Fruit fly (Drosophila melanogaster) whole organism, embryonic: ENCODE measurements around the gene CG9184.

Experiments
- CG12236 ChIP-seq: fragments of 200-800 bp; sonication (Bioruptor generic); optimal IDR thresholded peaks from 2 replicates; lab custom pipeline; 2016; ENCODE audit warnings: missing biosample characterization, missing genetic modification characterization
- CG1233 ChIP-seq: fragments of 200-800 bp; sonication (Bioruptor generic); optimal IDR thresholded peaks from 4 replicates; lab custom pipeline; 2018; ENCODE audit warnings: missing biosample characterization, mild to moderate bottlenecking, missing genetic modification characterization
- CG12942 ChIP-seq: fragments of 200-800 bp; sonication (Bioruptor generic); optimal IDR thresholded peaks from 3 replicates; lab custom pipeline; 2016; ENCODE audit warnings: missing biosample characterization, missing genetic modification characterization
- CG17829 ChIP-seq: fragments of 200-800 bp; optimal IDR thresholded peaks from 2 replicates; lab custom pipeline; 2019; ENCODE audit warnings: missing biosample characterization, mild to moderate bottlenecking, missing genetic modification characterization, moderate library complexity
- CG18011 ChIP-seq: fragments of 200-800 bp; sonication (Bioruptor generic); optimal IDR thresholded peaks from 2 replicates; lab custom pipeline; 2017; ENCODE audit warnings: missing biosample characterization, missing genetic modification characterization, mild to moderate bottlenecking, moderate library complexity, missing genotype
- CG18262 ChIP-seq: fragments of 200-800 bp; optimal IDR thresholded peaks from 3 replicates; lab custom pipeline; 2019; ENCODE audit warnings: missing biosample characterization, mild to moderate bottlenecking, missing genetic modification characterization, moderate library complexity
- CG2202 ChIP-seq: fragments of 200-800 bp; sonication (Bioruptor generic); optimal IDR thresholded peaks from 2 replicates; lab custom pipeline; 2018; ENCODE audit warnings: missing biosample characterization, mild to moderate bottlenecking, missing genetic modification characterization
- CG30020 ChIP-seq: fragments of 200-800 bp; optimal IDR thresholded peaks from 2 replicates; lab custom pipeline; 2019; ENCODE audit warnings: missing biosample characterization, mild to moderate bottlenecking, missing genetic modification characterization, moderate library complexity
- CG33213 ChIP-seq: fragments of 200-800 bp; sonication (Bioruptor generic); optimal IDR thresholded peaks from 3 replicates; lab custom pipeline; 2016; ENCODE audit warnings: missing biosample characterization, missing genetic modification characterization
- CG34376 ChIP-seq: fragments of 200-800 bp; sonication (Bioruptor generic); optimal IDR thresholded peaks from 2 replicates; lab custom pipeline; 2018; ENCODE audit warnings: missing biosample characterization, mild to moderate bottlenecking, missing genetic modification characterization
- CG34422 ChIP-seq: fragments of 200-800 bp; sonication (Bioruptor generic); IDR thresholded peaks from 3 replicates; pipeline ENCODE4 v1.3.6; 2022; ENCODE audit warnings: missing biosample characterization, missing genetic modification characterization
- CG3726 ChIP-seq: fragments of 200-800 bp; sonication (Bioruptor generic); IDR thresholded peaks from 3 replicates; pipeline ENCODE4, ENCODE4 v1.3.6; 2022; ENCODE audit warnings: missing biosample characterization, missing genetic modification characterization
- CG3838 ChIP-seq: fragments of 200-800 bp; sonication (Bioruptor generic); optimal IDR thresholded peaks from 3 replicates; lab custom pipeline; 2016; ENCODE audit warnings: missing biosample characterization, missing genetic modification characterization
- CG4617 ChIP-seq: fragments of 200-800 bp; sonication (Bioruptor generic); optimal IDR thresholded peaks from 3 replicates; lab custom pipeline; 2016; ENCODE audit warnings: missing biosample characterization, missing genetic modification characterization, borderline replicate concordance
- CG8359 ChIP-seq: fragments of 200-800 bp; sonication (Bioruptor generic); optimal IDR thresholded peaks from 2 replicates; lab custom pipeline; 2017; ENCODE audit warnings: missing biosample characterization, mild to moderate bottlenecking, missing genetic modification characterization, borderline replicate concordance
- CG8924 ChIP-seq: fragments of 200-800 bp; optimal IDR thresholded peaks from 3 replicates; lab custom pipeline; 2019; ENCODE audit warnings: missing biosample characterization, mild to moderate bottlenecking, missing genetic modification characterization, moderate library complexity
- CG9437 ChIP-seq: fragments of 200-800 bp; sonication (Bioruptor generic); optimal IDR thresholded peaks from 2 replicates; lab custom pipeline; 2018; ENCODE audit warnings: missing biosample characterization, mild to moderate bottlenecking, missing genetic modification characterization
- Dfd ChIP-seq, 2 experiments: fragments of >200 bp; optimal IDR thresholded peaks; 2 replicates each; lab custom pipeline; 2017; ENCODE audit warnings: missing biosample characterization in 2 of 2, missing genetic modification characterization in 2 of 2
- Elba2 ChIP-seq: fragments of 200-800 bp; sonication (Bioruptor generic); optimal IDR thresholded peaks from 3 replicates; lab custom pipeline; 2016; ENCODE audit warnings: missing biosample characterization, missing genetic modification characterization
- Hr3 ChIP-seq: fragments of 200-800 bp; sonication (Bioruptor generic); optimal IDR thresholded peaks from 3 replicates; lab custom pipeline; 2016; ENCODE audit warnings: missing biosample characterization, missing genetic modification characterization
- Lhr ChIP-seq: fragments of 200-800 bp; sonication (Bioruptor generic); optimal IDR thresholded peaks from 3 replicates; lab custom pipeline; 2017; ENCODE audit warnings: mild to moderate bottlenecking, missing biosample characterization, missing genetic modification reagents, missing genetic modification characterization
- MESR4 ChIP-seq: fragments of 200-800 bp; sonication (Bioruptor generic); optimal IDR thresholded peaks from 2 replicates; lab custom pipeline; 2018; ENCODE audit warnings: missing biosample characterization, mild to moderate bottlenecking, missing genetic modification characterization, moderate library complexity
- Meics ChIP-seq: fragments of 200-800 bp; sonication (Bioruptor generic); optimal IDR thresholded peaks from 2 replicates; lab custom pipeline; 2017; ENCODE audit warnings: missing biosample characterization, mild to moderate bottlenecking, missing genetic modification characterization
- Mrtf ChIP-seq: fragments of 200-800 bp; sonication (Bioruptor generic); IDR thresholded peaks from 3 replicates; pipeline ENCODE4 v1.3.6; 2022; ENCODE audit warnings: missing biosample characterization, missing genetic modification characterization
- Opbp ChIP-seq: fragments of 200-800 bp; sonication (Bioruptor generic); IDR thresholded peaks from 3 replicates; pipeline ENCODE4 v1.3.6; 2022; ENCODE audit warnings: missing biosample characterization, missing genetic modification characterization; ENCODE audit not compliant: partially characterized antibody
- Pdp1 ChIP-seq, 2 experiments: fragments of 200-800 bp; sonication (Bioruptor generic); optimal IDR thresholded peaks; 3 replicates each; lab custom pipeline; 2016; ENCODE audit warnings: missing biosample characterization in 2 of 2, missing genetic modification characterization in 2 of 2, mild to moderate bottlenecking in 1 of 2, moderate library complexity in 1 of 2
- YL-1 ChIP-seq: fragments of 200-800 bp; sonication (Bioruptor generic); optimal IDR thresholded peaks from 3 replicates; lab custom pipeline; 2017; ENCODE audit warnings: missing biosample characterization, mild to moderate bottlenecking, missing genetic modification characterization
- bbx ChIP-seq: fragments of 200-800 bp; sonication (Bioruptor generic); IDR thresholded peaks from 2 replicates; pipeline ENCODE4 v1.3.6; 2022; ENCODE audit warnings: missing biosample characterization, missing genetic modification characterization; ENCODE audit not compliant: partially characterized antibody
- bcd ChIP-seq: fragments of 200-800 bp; sonication (Bioruptor generic); optimal IDR thresholded peaks from 2 replicates; lab custom pipeline; 2017; ENCODE audit warnings: missing biosample characterization, mild to moderate bottlenecking, missing genetic modification characterization
- cwo ChIP-seq: fragments of 200-800 bp; sonication (Bioruptor generic); optimal IDR thresholded peaks from 3 replicates; lab custom pipeline; 2017; ENCODE audit warnings: missing biosample characterization, missing genetic modification characterization, mild to moderate bottlenecking, moderate library complexity, missing genetic modification reagents
- hkb ChIP-seq, 2 experiments: fragments of 200-800 bp in 1 of 2; fragments of >200 bp in 1 of 2; sonication (Bioruptor generic) in 1 of 2; IDR thresholded peaks in 1 of 2; optimal IDR thresholded peaks in 1 of 2; 2 replicates each; pipeline versions ENCODE4 v1.3.6 to Lab custom; 2017 to 2022; ENCODE audit warnings: missing biosample characterization in 1 of 2, missing genetic modification characterization in 1 of 2
- insv ChIP-seq, 2 experiments: fragments of 200-800 bp; sonication (Bioruptor generic); optimal IDR thresholded peaks; 3 replicates each; lab custom pipeline; 2016 to 2018; ENCODE audit warnings: missing biosample characterization in 2 of 2, missing genetic modification characterization in 2 of 2
- kah ChIP-seq: fragments of 200-800 bp; sonication (Bioruptor generic); optimal IDR thresholded peaks from 2 replicates; lab custom pipeline; 2018; ENCODE audit warnings: missing biosample characterization, mild to moderate bottlenecking, missing genetic modification characterization
- kni ChIP-seq: fragments of 200-800 bp; sonication (Bioruptor generic); optimal IDR thresholded peaks from 3 replicates; lab custom pipeline; 2017; ENCODE audit warnings: mild to moderate bottlenecking, missing biosample characterization, missing genetic modification reagents, missing genetic modification characterization
- knrl ChIP-seq: fragments of 200-800 bp; sonication (Bioruptor generic); IDR thresholded peaks from 3 replicates; pipeline ENCODE4 v1.3.6; 2022; ENCODE audit warnings: missing biosample characterization, missing genetic modification characterization; ENCODE audit not compliant: partially characterized antibody
- nom ChIP-seq: fragments of 200-800 bp; sonication (Bioruptor generic); optimal IDR thresholded peaks from 2 replicates; lab custom pipeline; 2017; ENCODE audit warnings: missing biosample characterization, missing genetic modification characterization, mild to moderate bottlenecking, moderate library complexity, missing genetic modification reagents
- sc ChIP-seq, 3 experiments: fragments of >200 bp in 2 of 3; fragments of 200-800 bp in 1 of 3; sonication (Bioruptor generic) in 1 of 3; optimal IDR thresholded peaks; 2 replicates in 2 of 3; 3 replicates in 1 of 3; lab custom pipeline; 2017; ENCODE audit warnings: mild to moderate bottlenecking in 1 of 3, missing biosample characterization in 1 of 3, missing genetic modification characterization in 1 of 3, missing genetic modification reagents in 1 of 3
- scrt ChIP-seq: fragments of 200-800 bp; sonication (Bioruptor generic); optimal IDR thresholded peaks from 2 replicates; lab custom pipeline; 2018; ENCODE audit warnings: missing biosample characterization, mild to moderate bottlenecking, missing genetic modification characterization, moderate library complexity
- slou ChIP-seq: fragments of 200-800 bp; sonication (Bioruptor generic); optimal IDR thresholded peaks from 3 replicates; lab custom pipeline; 2016; ENCODE audit warnings: missing biosample characterization, missing genetic modification characterization
- stc ChIP-seq: fragments of 200-800 bp; sonication (Bioruptor generic); IDR thresholded peaks from 2 replicates; pipeline ENCODE4 v1.3.6; 2022; ENCODE audit warnings: missing biosample characterization, missing genetic modification characterization
- stwl ChIP-seq: fragments of 200-800 bp; sonication (Bioruptor generic); optimal IDR thresholded peaks from 3 replicates; lab custom pipeline; 2018; ENCODE audit warnings: missing biosample characterization, mild to moderate bottlenecking, missing genetic modification characterization, moderate library complexity
- ttk ChIP-seq: fragments of 200-800 bp; sonication (Bioruptor generic); IDR thresholded peaks from 2 replicates; pipeline ENCODE4 v2.1.2; 2022; ENCODE audit warnings: missing biosample characterization, missing genetic modification characterization
- twi ChIP-seq: fragments of 200-800 bp; optimal IDR thresholded peaks from 2 replicates; lab custom pipeline; 2019; ENCODE audit warnings: missing biosample characterization, mild to moderate bottlenecking, missing genetic modification characterization, moderate library complexity
- yki ChIP-seq: fragments of >200 bp; optimal IDR thresholded peaks from 3 replicates; lab custom pipeline; 2018
- z ChIP-seq: fragments of 200-800 bp; sonication (Bioruptor generic); IDR thresholded peaks from 3 replicates; pipeline ENCODE4 v1.3.6; 2022; ENCODE audit warnings: missing biosample characterization, missing genetic modification characterization

Gene CG9184

dm6 chr3L:1305317-1305716 is 17.3 kb downstream of the CG9184 start (continued):
- TF ChIP-seq CG3838 (no peak), CG34376 (GFP tag; lab: Kevin White, UChicago) (peak; percentile 28), Pdp1 (GFP tag; optimal IDR thresholded peaks at IDR 0.05; lab: Kevin White, UChicago) (peak in 1 of 2 experiments; percentile 2)

- peak; percentile 17; the same call in 1 of the 2 replicates for TF ChIP-seq bbx
- TF ChIP-seq CG12236 (GFP tag; lab: Kevin White, UChicago), result no peak
- TF ChIP-seq insv (GFP tag; optimal IDR thresholded peaks at IDR 0.05; lab: Kevin White, UChicago), result peak; percentile 52 to 95
- peak; percentile 97 for TF ChIP-seq kah (GFP tag; lab: Kevin White, UChicago)
- TF ChIP-seq z (GFP tag; lab: Robert Waterston, UW), result no peak
- TF ChIP-seq Elba2 (GFP tag; lab: Kevin White, UChicago), result peak; percentile 93
- peak; percentile 7 for TF ChIP-seq CG4617 (GFP tag; lab: Kevin White, UChicago)
- TF ChIP-seq YL-1 (GFP tag; lab: Kevin White, UChicago), result peak; percentile 67
- no peak for TF ChIP-seq CG3726 (GFP tag; lab: Robert Waterston, UW)
- TF ChIP-seq CG30020, result no peak
- peak; percentile 65 for TF ChIP-seq scrt (GFP tag; lab: Kevin White, UChicago)
- TF ChIP-seq, all 482 proteins: peak for 7
Observed at dm6 chr3L:1302950-1303352, 19.7 kb downstream of the CG9184 start.

dm6 chr3L:1302234-1302949 is 20.2 kb downstream of the CG9184 start, which contains the start of the genes Rac1 and Acat2:
Rac1 (minus strand) TSS chr3L:1302683.
Acat2 (plus strand) TSS chr3L:1302944.
- no peak for TF ChIP-seq CG2202 (tag; lab: Kevin White, UChicago)
- no peak for TF ChIP-seq CG12942 (GFP tag; lab: Kevin White, UChicago)
- no peak for TF ChIP-seq Meics (GFP tag; lab: Kevin White, UChicago)
- no peak for TF ChIP-seq ttk (GFP tag; lab: Robert Waterston, UW)
- TF ChIP-seq hkb (optimal IDR thresholded peaks at IDR 0.05; lab: Kevin White, UChicago), result peak; percentile 93
- TF ChIP-seq hkb (GFP tag; IDR thresholded peaks at IDR 0.05; lab: Robert Waterston, UW), result no peak
- peak; percentile 31 for TF ChIP-seq CG8924 (tag; lab: Kevin White, UChicago)
- TF ChIP-seq CG33213, result peak; percentile 7
- no peak for TF ChIP-seq sc (optimal IDR thresholded peaks at IDR 0.05; lab: Kevin White, UChicago)
- no peak for TF ChIP-seq sc (GFP tag; optimal IDR thresholded peaks at IDR 0.05; lab: Kevin White, UChicago)
- TF ChIP-seq Dfd (GFP tag; optimal IDR thresholded peaks at IDR 0.05; lab: Kevin White, UChicago), result no peak
- peak; percentile 16 for TF ChIP-seq CG18262
- TF ChIP-seq slou (GFP tag; lab: Kevin White, UChicago), result no peak
- TF ChIP-seq CG8359 (GFP tag; lab: Kevin White, UChicago), result no peak
- TF ChIP-seq Hr3 (GFP tag; lab: Kevin White, UChicago), result no peak
- 0 out of 3 replicates have a peak, but pooled peaks have one; percentile 16 for TF ChIP-seq Opbp (GFP tag; lab: Robert Waterston, UW)
- no peak for TF ChIP-seq kni (GFP tag; lab: Kevin White, UChicago)
- no peak for TF ChIP-seq cwo (GFP tag; lab: Kevin White, UChicago)
- no peak for TF ChIP-seq CG34422 (GFP tag; lab: Robert Waterston, UW)
- no peak for TF ChIP-seq CG1233 (GFP tag; lab: Kevin White, UChicago)
- TF ChIP-seq knrl (GFP tag; lab: Robert Waterston, UW), result peak; percentile 38; the same call in 1 of the 3 replicates
- no peak for TF ChIP-seq CG9437
- no peak for TF ChIP-seq CG18011 (GFP tag; lab: Kevin White, UChicago)
- peak; percentile 79 for TF ChIP-seq CG30020
- peak; percentile 73 for TF ChIP-seq MESR4 (GFP tag; lab: Kevin White, UChicago)
- TF ChIP-seq nom (GFP tag; lab: Kevin White, UChicago), result no peak
- no peak for TF ChIP-seq stc (GFP tag; lab: Robert Waterston, UW)
- peak; percentile 56 for TF ChIP-seq stwl (tag; lab: Kevin White, UChicago)
- TF ChIP-seq bcd, result no peak
- TF ChIP-seq CG17829 (tag; lab: Kevin White, UChicago), result peak; percentile 55
- no peak for TF ChIP-seq yki (lab: Kevin White, UChicago)
- TF ChIP-seq Lhr (GFP tag; lab: Kevin White, UChicago), result peak; percentile 72
- TF ChIP-seq twi (tag; lab: Kevin White, UChicago), result peak; percentile 31
- no peak for TF ChIP-seq Mrtf (GFP tag; lab: Robert Waterston, UW)
